Worm (Caenorhabditis elegans): ENCODE data around the gene str-13.

DNA sequence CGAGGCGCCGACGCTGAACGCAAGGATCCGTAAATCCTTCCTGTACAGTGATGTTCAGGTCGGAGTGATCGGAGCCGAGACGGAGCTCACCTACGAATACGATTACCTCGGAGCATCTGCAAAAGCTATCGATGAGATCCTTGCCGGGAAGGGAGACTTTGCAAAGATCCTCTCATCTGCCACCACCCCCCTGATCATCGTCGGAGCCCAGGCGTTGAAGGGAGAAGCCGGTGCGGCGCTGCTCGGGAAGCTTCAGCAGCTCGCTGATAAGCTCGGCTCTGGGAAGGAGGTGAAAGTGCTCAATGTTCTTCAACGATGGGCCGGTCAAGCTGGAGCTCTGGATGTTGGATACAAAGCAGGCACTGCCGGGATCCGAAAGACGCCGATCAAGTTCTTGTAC, 23.7 kb downstream of the str-13 start:
- no peak for TF ChIP-seq F23B12.7 (tag; optimal IDR thresholded peaks at IDR 0.05; ENCODE audit: insufficient read depth)
- no peak for TF ChIP-seq snpc-1.1 (tag; optimal IDR thresholded peaks at IDR 0.05; ENCODE audit: insufficient read depth)
- TF ChIP-seq nhr-90 (tag; optimal IDR thresholded peaks at IDR 0.05): no peak
- TF ChIP-seq pha-4 (tag; optimal IDR thresholded peaks at IDR 0.05): no peak
- TF ChIP-seq bed-1 (GFP tag; IDR thresholded peaks at IDR 0.05): no peak
- no peak for TF ChIP-seq F39B2.1 (GFP tag; IDR thresholded peaks at IDR 0.05)
- TF ChIP-seq mes-4 (tag; optimal IDR thresholded peaks at IDR 0.05): no peak
- TF ChIP-seq tbp1 (GFP tag; optimal IDR thresholded peaks at IDR 0.05): no peak
- TF ChIP-seq ama-1 (optimal IDR thresholded peaks at IDR 0.05): no peak
- no peak for TF ChIP-seq ama-1 (GFP tag; optimal IDR thresholded peaks at IDR 0.05)
- 0 out of 2 replicates have a peak, but pooled peaks have one; percentile 3 for TF ChIP-seq ztf-25 (GFP tag; IDR thresholded peaks at IDR 0.05)
- no peak for TF ChIP-seq B0019.2 (GFP tag; conservative IDR thresholded peaks at IDR 0.05)
